Fruit fly (Drosophila melanogaster): ENCODE measurements around the gene Mfe2.
A peak's percentile ranks its signal among the peaks of the same experiment; 100 is the strongest.

Mfe2 gene

dm6 chrX:16275854-16276338 is 5.1 kb downstream of the Mfe2 start, which contains the start of the genes kat80 and Prosalpha4 (continued):
- TF ChIP-seq lz (GFP tag; optimal IDR thresholded peaks at IDR 0.05) (no peak), Ets21C (GFP tag; optimal IDR thresholded peaks at IDR 0.05) (no peak), CG32006 (GFP tag; optimal IDR thresholded peaks at IDR 0.05) (peak; percentile 38), CG3919 (GFP tag; optimal IDR thresholded peaks at IDR 0.05) (peak; percentile 26), net (GFP tag; optimal IDR thresholded peaks at IDR 0.05) (no peak), spab (GFP tag; optimal IDR thresholded peaks at IDR 0.05) (no peak), Hr39 (GFP tag; optimal IDR thresholded peaks at IDR 0.05) (no peak), CG8119 (GFP tag; IDR thresholded peaks at IDR 0.05) (no peak), CG6163 (GFP tag; IDR thresholded peaks at IDR 0.05) (no peak), OdsH (GFP tag; optimal IDR thresholded peaks at IDR 0.05) (peak; percentile 24), Eip93F (GFP tag; optimal IDR thresholded peaks at IDR 0.05) (no peak), CG11902 (GFP tag; optimal IDR thresholded peaks at IDR 0.05) (no peak), Met (GFP tag; optimal IDR thresholded peaks at IDR 0.05) (no peak), Lpt (GFP tag; optimal IDR thresholded peaks at IDR 0.05) (no peak), fd85E (GFP tag; optimal IDR thresholded peaks at IDR 0.05) (no peak), ss (GFP tag; optimal IDR thresholded peaks at IDR 0.05) (peak in 1 of 2 experiments; percentile 0), CG6808 (GFP tag; optimal IDR thresholded peaks at IDR 0.05) (no peak), Sox102F (GFP tag; optimal IDR thresholded peaks at IDR 0.05) (no peak), cyc (GFP tag; optimal IDR thresholded peaks at IDR 0.05) (no peak), CG1621 (tag; optimal IDR thresholded peaks at IDR 0.05) (no peak), CG7368 (GFP tag; optimal IDR thresholded peaks at IDR 0.05) (peak; percentile 0), CG16779 (tag; optimal IDR thresholded peaks at IDR 0.05) (no peak), fkh (GFP tag; optimal IDR thresholded peaks at IDR 0.05) (no peak), Hr4 (GFP tag; optimal IDR thresholded peaks at IDR 0.05) (peak; percentile 33), Eip75B (GFP tag; optimal IDR thresholded peaks at IDR 0.05) (peak; percentile 50), vri (GFP tag; optimal IDR thresholded peaks at IDR 0.05) (no peak), CG4318 (GFP tag; optimal IDR thresholded peaks at IDR 0.05) (no peak), Sox15 (GFP tag; optimal IDR thresholded peaks at IDR 0.05) (no peak)

dm6 chrX:16277878-16278506 is 7.2 kb downstream of the Mfe2 start, which contains the start of gene eas:
TSS of gene eas (plus strand) at chrX:16278328.
- peak in 1 of 2 experiments; percentile 7 for TF ChIP-seq salr (GFP tag; optimal IDR thresholded peaks at IDR 0.05)
- TF ChIP-seq acj6 (GFP tag; optimal IDR thresholded peaks at IDR 0.05), result peak; percentile 27
- no peak for TF ChIP-seq CG16779 (tag; optimal IDR thresholded peaks at IDR 0.05)
- TF ChIP-seq CG6163 (GFP tag; IDR thresholded peaks at IDR 0.05), result 0 out of 3 replicates have a peak, but pooled peaks have one; percentile 7
- TF ChIP-seq esn (GFP tag; optimal IDR thresholded peaks at IDR 0.05), result peak; percentile 31
- TF ChIP-seq lz (GFP tag; optimal IDR thresholded peaks at IDR 0.05), result peak; percentile 16
- TF ChIP-seq Eip78C (GFP tag), result peak; percentile 55
- no peak for TF ChIP-seq ss (GFP tag; optimal IDR thresholded peaks at IDR 0.05)
- TF ChIP-seq Ets96B (tag; optimal IDR thresholded peaks at IDR 0.05), result no peak
- peak; percentile 36 for TF ChIP-seq Hr39 (GFP tag; optimal IDR thresholded peaks at IDR 0.05)
- TF ChIP-seq CG31627 (GFP tag; optimal IDR thresholded peaks at IDR 0.05), result peak; percentile 16

- peak; percentile 87 for TF ChIP-seq Met (GFP tag; optimal IDR thresholded peaks at IDR 0.05)
- peak; percentile 65 for TF ChIP-seq cyc (GFP tag; optimal IDR thresholded peaks at IDR 0.05)
- peak; percentile 79 for TF ChIP-seq net (GFP tag; optimal IDR thresholded peaks at IDR 0.05)
- peak; percentile 13 for TF ChIP-seq fd85E (GFP tag; optimal IDR thresholded peaks at IDR 0.05)
- TF ChIP-seq spab (GFP tag; optimal IDR thresholded peaks at IDR 0.05), result peak; percentile 83
- peak; percentile 78 for TF ChIP-seq dac (GFP tag; optimal IDR thresholded peaks at IDR 0.05)
- TF ChIP-seq Eip78C (GFP tag), result peak; percentile 90
- TF ChIP-seq CG8319 (GFP tag; optimal IDR thresholded peaks at IDR 0.05), result peak; percentile 68
- peak; percentile 90 to 91 for TF ChIP-seq ss (GFP tag; optimal IDR thresholded peaks at IDR 0.05)
- peak; percentile 93 for TF ChIP-seq CG6163 (GFP tag; IDR thresholded peaks at IDR 0.05)
- TF ChIP-seq CG9139 (GFP tag; optimal IDR thresholded peaks at IDR 0.05), result peak; percentile 83
- TF ChIP-seq CG34406 (GFP tag; optimal IDR thresholded peaks at IDR 0.05), result peak; percentile 86
- TF ChIP-seq Eip93F (GFP tag; optimal IDR thresholded peaks at IDR 0.05), result peak; percentile 73
- TF ChIP-seq CG10669 (GFP tag; optimal IDR thresholded peaks at IDR 0.05), result peak; percentile 88
- TF ChIP-seq Lpt (GFP tag; optimal IDR thresholded peaks at IDR 0.05), result peak; percentile 71
- TF ChIP-seq CG11902 (GFP tag; optimal IDR thresholded peaks at IDR 0.05), result peak; percentile 36
- TF ChIP-seq CG6276 (GFP tag; optimal IDR thresholded peaks at IDR 0.05), result peak; percentile 83
- TF ChIP-seq svp (GFP tag), result peak; percentile 73
- TF ChIP-seq Sox15 (GFP tag; optimal IDR thresholded peaks at IDR 0.05), result peak; percentile 69
- TF ChIP-seq Ets96B (tag; optimal IDR thresholded peaks at IDR 0.05), result peak; percentile 86
- peak; percentile 79 for TF ChIP-seq pdm3 (GFP tag; optimal IDR thresholded peaks at IDR 0.05)
- TF ChIP-seq fkh (GFP tag; optimal IDR thresholded peaks at IDR 0.05), result no peak
- TF ChIP-seq CG3032 (tag; optimal IDR thresholded peaks at IDR 0.05), result peak; percentile 87
- TF ChIP-seq CG7368 (GFP tag; optimal IDR thresholded peaks at IDR 0.05), result peak; percentile 75
- TF ChIP-seq acj6 (GFP tag; optimal IDR thresholded peaks at IDR 0.05), result peak; percentile 80
- peak; percentile 94 for TF ChIP-seq CG6808 (GFP tag; optimal IDR thresholded peaks at IDR 0.05)
- TF ChIP-seq CG6854 (GFP tag; optimal IDR thresholded peaks at IDR 0.05), result peak; percentile 88
Observed at dm6 chrX:16278783-16279182, 8.0 kb downstream of the Mfe2 start.
